Fruit fly (Drosophila melanogaster): ENCODE results near the gene CG11964.

CG11964 gene

DNA sequence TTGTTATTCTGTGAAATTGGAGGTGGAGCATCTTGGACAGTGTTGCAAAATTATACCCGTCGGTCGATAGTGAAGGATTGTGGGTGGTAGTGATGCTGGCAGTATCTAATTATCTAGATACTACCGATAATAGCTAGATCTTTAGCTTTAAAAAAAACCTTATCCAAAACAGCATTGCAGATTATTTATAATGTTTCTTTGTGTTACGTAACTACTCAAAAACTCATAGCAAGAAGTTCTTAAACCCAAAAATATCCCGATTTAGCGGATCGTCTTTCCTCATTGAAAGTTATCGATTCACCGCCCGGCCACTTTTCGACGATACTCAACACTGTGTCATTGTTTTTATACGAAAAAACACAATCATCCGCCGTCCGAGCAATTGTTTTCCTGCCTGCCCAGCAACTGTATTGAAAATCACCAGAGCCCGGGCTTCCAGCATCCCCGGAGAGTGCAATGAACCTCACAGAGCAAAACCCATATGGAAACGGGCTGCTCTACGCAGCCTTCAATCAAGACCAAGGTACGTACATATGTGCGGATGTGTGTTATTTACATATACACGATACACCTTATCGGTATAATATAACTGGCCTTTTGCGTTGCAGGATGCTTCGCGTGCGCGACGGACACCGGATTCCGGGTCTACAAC, 48.2 kb upstream of the CG11964 start, which contains the start of gene CG11975 (continued):
- TF ChIP-seq Sox100B (GFP tag; optimal IDR thresholded peaks at IDR 0.05) (no peak), Camta (GFP tag; optimal IDR thresholded peaks at IDR 0.05) (peak; percentile 83), oc (tag; optimal IDR thresholded peaks at IDR 0.05) (no peak), ase (GFP tag; IDR thresholded peaks at IDR 0.05) (0 out of 3 replicates have a peak, but pooled peaks have one; percentile 38), CG34376 (GFP tag; optimal IDR thresholded peaks at IDR 0.05) (peak; percentile 79), sima (GFP tag; optimal IDR thresholded peaks at IDR 0.05) (peak; percentile 66), Hand (GFP tag; optimal IDR thresholded peaks at IDR 0.05) (no peak), Nf-YB (GFP tag; optimal IDR thresholded peaks at IDR 0.05) (peak; percentile 21), CG2712 (tag; optimal IDR thresholded peaks at IDR 0.05) (peak; percentile 74), mam (GFP tag; optimal IDR thresholded peaks at IDR 0.05) (peak; percentile 90), pho (GFP tag; optimal IDR thresholded peaks at IDR 0.05) (peak; percentile 91), Hr78 (GFP tag; optimal IDR thresholded peaks at IDR 0.05) (no peak), CG3847 (GFP tag; IDR thresholded peaks at IDR 0.05) (peak; percentile 86), jing (GFP tag; optimal IDR thresholded peaks at IDR 0.05) (no peak), gcm (GFP tag; optimal IDR thresholded peaks at IDR 0.05) (no peak), CG12299 (tag; optimal IDR thresholded peaks at IDR 0.05) (peak; percentile 49), CG12769 (tag; optimal IDR thresholded peaks at IDR 0.05) (no peak), Atf3 (GFP tag; optimal IDR thresholded peaks at IDR 0.05) (peak; percentile 46), esg (GFP tag; conservative IDR thresholded peaks at IDR 0.05) (peak; percentile 17), ssp (GFP tag; IDR thresholded peaks at IDR 0.05) (0 out of 2 replicates have a peak, but pooled peaks have one; percentile 38), zfh2 (GFP tag; optimal IDR thresholded peaks at IDR 0.05) (peak; percentile 90), prd (optimal IDR thresholded peaks at IDR 0.05) (no peak), prd (GFP tag; IDR thresholded peaks at IDR 0.05) (peak; percentile 55), E2f1 (GFP tag; IDR thresholded peaks at IDR 0.05) (0 out of 2 replicates have a peak, but pooled peaks have one; percentile 39), NC2α (GFP tag; optimal IDR thresholded peaks at IDR 0.05) (peak; percentile 22), Sry-β (GFP tag; optimal IDR thresholded peaks at IDR 0.05) (peak; percentile 98), CG12744 (GFP tag; optimal IDR thresholded peaks at IDR 0.05) (peak; percentile 75), run (tag; optimal IDR thresholded peaks at IDR 0.05) (no peak), cato (GFP tag; optimal IDR thresholded peaks at IDR 0.05; ENCODE audit: borderline replicate concordance) (peak; percentile 55), CG10462 (GFP tag; optimal IDR thresholded peaks at IDR 0.05) (peak; percentile 47), repo (GFP tag; optimal IDR thresholded peaks at IDR 0.05) (peak; percentile 73), Abd-B (GFP tag; optimal IDR thresholded peaks at IDR 0.05) (no peak), CG14710 (tag; optimal IDR thresholded peaks at IDR 0.05) (peak; percentile 81), CG14667 (GFP tag; IDR thresholded peaks at IDR 0.05) (0 out of 2 replicates have a peak, but pooled peaks have one; percentile 12), sob (GFP tag; IDR thresholded peaks at IDR 0.05) (peak; percentile 86), CG9215 (GFP tag; IDR thresholded peaks at IDR 0.05) (peak; percentile 79), bcd (GFP tag; optimal IDR thresholded peaks at IDR 0.05) (no peak), HHEX (GFP tag; optimal IDR thresholded peaks at IDR 0.05) (peak; percentile 66), CG12155 (GFP tag; optimal IDR thresholded peaks at IDR 0.05) (peak; percentile 80), Med (GFP tag) (peak; percentile 97), stwl (tag; optimal IDR thresholded peaks at IDR 0.05) (peak; percentile 62), H2.0 (GFP tag; IDR thresholded peaks at IDR 0.05) (peak; percentile 34; the same call in 1 of the 2 replicates), CG8924 (tag; optimal IDR thresholded peaks at IDR 0.05) (peak; percentile 74), lola (GFP tag; optimal IDR thresholded peaks at IDR 0.05) (peak in 1 of 3 experiments; percentile 56), exex (tag; optimal IDR thresholded peaks at IDR 0.05) (no peak), CG6765 (GFP tag; optimal IDR thresholded peaks at IDR 0.05) (no peak), Dp (GFP tag; optimal IDR thresholded peaks at IDR 0.05) (peak; percentile 3), CG6654 (GFP tag; optimal IDR thresholded peaks at IDR 0.05) (no peak)

Measured in whole organism, embryonic.